Fruit fly (Drosophila melanogaster): ENCODE measurements around the gene Sh.

Gene Sh

dm6 chrX:18094747-18095352 is 31.8 kb upstream of the Sh start (continued):
- TF ChIP-seq lmd (GFP tag; IDR thresholded peaks at IDR 0.05), result peak; percentile 59; the same call in 1 of the 2 replicates
- peak; percentile 51 for TF ChIP-seq CG17385 (GFP tag; optimal IDR thresholded peaks at IDR 0.05)
- TF ChIP-seq CG2875 (GFP tag; optimal IDR thresholded peaks at IDR 0.05), result no peak
- 0 out of 2 replicates have a peak, but pooled peaks have one; percentile 36 for TF ChIP-seq CG17328 (GFP tag; IDR thresholded peaks at IDR 0.05)
- no peak for TF ChIP-seq Vsx1 (GFP tag; optimal IDR thresholded peaks at IDR 0.05)
- TF ChIP-seq CG11723 (GFP tag; optimal IDR thresholded peaks at IDR 0.05), result no peak
- no peak for TF ChIP-seq CrebB (tag; optimal IDR thresholded peaks at IDR 0.05)
- TF ChIP-seq disco-r (GFP tag; optimal IDR thresholded peaks at IDR 0.05), result no peak
- no peak for TF ChIP-seq CG10321 (GFP tag; IDR thresholded peaks at IDR 0.05)
- no peak for TF ChIP-seq Ravus (GFP tag; IDR thresholded peaks at IDR 0.05)
- no peak for TF ChIP-seq Opbp (GFP tag; IDR thresholded peaks at IDR 0.05; ENCODE audit: partially characterized antibody)
- TF ChIP-seq CG6791 (GFP tag; IDR thresholded peaks at IDR 0.05; ENCODE audit: partially characterized antibody), result no peak
- peak; percentile 17 for TF ChIP-seq CG1233 (GFP tag; optimal IDR thresholded peaks at IDR 0.05)
- peak; percentile 15 to 36 for TF ChIP-seq bsh (GFP tag; optimal IDR thresholded peaks at IDR 0.05)
- TF ChIP-seq CG12104 (GFP tag; optimal IDR thresholded peaks at IDR 0.05), result no peak
- TF ChIP-seq HLH4C (GFP tag; IDR thresholded peaks at IDR 0.05; ENCODE audit: partially characterized antibody), result no peak
- no peak; the same call in 1 of the 2 replicates for TF ChIP-seq Adf1 (GFP tag; IDR thresholded peaks at IDR 0.05)
- no peak for TF ChIP-seq CG33213 (GFP tag; optimal IDR thresholded peaks at IDR 0.05)
- no peak for TF ChIP-seq sens (GFP tag)
- TF ChIP-seq Bdp1 (GFP tag; optimal IDR thresholded peaks at IDR 0.05), result no peak
- no peak for TF ChIP-seq so (GFP tag; IDR thresholded peaks at IDR 0.05)
- TF ChIP-seq BtbVII (GFP tag; optimal IDR thresholded peaks at IDR 0.05), result peak; percentile 16
- no peak for TF ChIP-seq pnt (GFP tag; optimal IDR thresholded peaks at IDR 0.05)
- no peak for TF ChIP-seq CG3726 (GFP tag; IDR thresholded peaks at IDR 0.05)
- TF ChIP-seq Oli (tag; optimal IDR thresholded peaks at IDR 0.05), result peak; percentile 48
- no peak for TF ChIP-seq pan (optimal IDR thresholded peaks at IDR 0.05)
- TF ChIP-seq pan (GFP tag; optimal IDR thresholded peaks at IDR 0.05 in 1 of 2, IDR thresholded peaks at IDR 0.05 in 1 of 2), result peak in 1 of 2 experiments; percentile 12
- TF ChIP-seq CG2678 (tag; optimal IDR thresholded peaks at IDR 0.05), result peak; percentile 71
- no peak for TF ChIP-seq trem (tag; optimal IDR thresholded peaks at IDR 0.05)
- no peak for TF ChIP-seq CG6254 (GFP tag; optimal IDR thresholded peaks at IDR 0.05)
- no peak for TF ChIP-seq onecut (GFP tag; IDR thresholded peaks at IDR 0.05)
- TF ChIP-seq mirr (GFP tag; optimal IDR thresholded peaks at IDR 0.05), result no peak
- TF ChIP-seq ash1 (GFP tag; optimal IDR thresholded peaks at IDR 0.05), result no peak
- no peak for TF ChIP-seq Sry-β (GFP tag; optimal IDR thresholded peaks at IDR 0.05)
- TF ChIP-seq sima (GFP tag; optimal IDR thresholded peaks at IDR 0.05), result no peak
- peak in 1 of 2 experiments; percentile 49 for TF ChIP-seq Hr51 (GFP tag; optimal IDR thresholded peaks at IDR 0.05)
- TF ChIP-seq Deaf1 (tag; optimal IDR thresholded peaks at IDR 0.05), result no peak
- TF ChIP-seq tx (GFP tag; optimal IDR thresholded peaks at IDR 0.05), result no peak
- TF ChIP-seq Antp (GFP tag; optimal IDR thresholded peaks at IDR 0.05), result no peak
- TF ChIP-seq gfzf (GFP tag; optimal IDR thresholded peaks at IDR 0.05), result no peak
- peak; percentile 72 for TF ChIP-seq CG18599 (GFP tag; optimal IDR thresholded peaks at IDR 0.05)
- TF ChIP-seq CG15514 (GFP tag; optimal IDR thresholded peaks at IDR 0.05), result peak; percentile 11
- no peak for TF ChIP-seq gsb (GFP tag; IDR thresholded peaks at IDR 0.05)
- no peak for TF ChIP-seq CG9437 (GFP tag; optimal IDR thresholded peaks at IDR 0.05)
- no peak for TF ChIP-seq Oaz (GFP tag; IDR thresholded peaks at IDR 0.05)
- peak; percentile 17; the same call in 1 of the 3 replicates for TF ChIP-seq CG14050 (GFP tag; IDR thresholded peaks at IDR 0.05)
- TF ChIP-seq dati (GFP tag; IDR thresholded peaks at IDR 0.05), result no peak
- TF ChIP-seq Dp (GFP tag; optimal IDR thresholded peaks at IDR 0.05), result no peak
- TF ChIP-seq Mad (GFP tag; optimal IDR thresholded peaks at IDR 0.05), result no peak
- TF ChIP-seq CG9932 (GFP tag; IDR thresholded peaks at IDR 0.05), result peak; percentile 45

Measured in whole organism, embryonic.